Worm (Caenorhabditis elegans): ENCODE results near the gene F59A7.11.

DNA sequence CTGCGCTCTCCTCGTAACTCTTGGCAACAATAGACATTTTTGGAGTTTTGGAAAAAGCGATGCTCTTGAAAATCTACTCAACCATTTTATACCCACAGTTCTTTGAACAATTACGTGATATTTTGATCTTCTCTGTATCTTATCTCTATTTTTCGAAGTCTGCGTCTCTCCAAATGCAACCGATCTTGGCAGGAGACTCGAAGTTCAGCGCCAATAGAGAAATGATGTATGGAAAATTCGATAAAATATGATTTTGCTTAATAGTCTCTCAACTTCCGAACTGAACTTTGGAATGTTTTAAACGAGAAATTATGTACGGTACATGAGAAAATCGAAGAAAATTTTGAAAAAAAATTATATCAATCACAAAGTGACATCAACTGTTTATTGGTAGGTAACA is 36.4 kb upstream of the F59A7.11 start, which contains the start of gene comt-4:
- TF ChIP-seq egl-13 (tag; optimal IDR thresholded peaks at IDR 0.05) (no peak), fkh-4 (tag; optimal IDR thresholded peaks at IDR 0.05; ENCODE audit: borderline replicate concordance) (no peak), zag-1 (tag; optimal IDR thresholded peaks at IDR 0.05) (no peak), nhr-71 (tag; optimal IDR thresholded peaks at IDR 0.05) (no peak), ceh-82 (tag; optimal IDR thresholded peaks at IDR 0.05) (no peak), tbx-2 (tag; optimal IDR thresholded peaks at IDR 0.05) (no peak), nhr-12 (tag; optimal IDR thresholded peaks at IDR 0.05) (no peak), ceh-88 (GFP tag; IDR thresholded peaks at IDR 0.05) (no peak), ama-1 (optimal IDR thresholded peaks at IDR 0.05) (no peak), fkh-8 (tag; optimal IDR thresholded peaks at IDR 0.05) (no peak), nhr-28 (tag; optimal IDR thresholded peaks at IDR 0.05) (no peak), fos-1 (tag; optimal IDR thresholded peaks at IDR 0.05) (no peak), fkh-10 (GFP tag; optimal IDR thresholded peaks at IDR 0.05) (no peak)

All from whole organism, L1 larva.